Worm (Caenorhabditis elegans) whole organism, mixed stage, embryonic: ENCODE data around the gene srz-94.

Experiments
- blmp-1 ChIP-seq: fragments of 150-350 bp; optimal IDR thresholded peaks from 2 replicates; lab custom pipeline; 2014; ENCODE audit warnings: missing biosample characterization, missing genetic modification characterization
- ceh-43 ChIP-seq: fragments of 200-800 bp; sonication (Bioruptor generic); optimal IDR thresholded peaks from 2 replicates; lab custom pipeline; 2018; ENCODE audit warnings: mild to moderate bottlenecking, missing genetic modification characterization, moderate library complexity, missing compliant biosample characterization
- drap-1 ChIP-seq: fragments of 200-800 bp; sonication (Bioruptor generic); optimal IDR thresholded peaks from 3 replicates; lab custom pipeline; 2018; ENCODE audit warnings: mild to moderate bottlenecking, missing genetic modification characterization, missing compliant biosample characterization
- elt-3 ChIP-seq: fragments of 150-350 bp; optimal IDR thresholded peaks from 2 replicates; lab custom pipeline; 2014; ENCODE audit warnings: missing biosample characterization, missing genetic modification characterization
- flh-1 ChIP-seq: fragments of 200-800 bp; sonication (Bioruptor generic); optimal IDR thresholded peaks from 2 replicates; lab custom pipeline; 2018; ENCODE audit warnings: mild to moderate bottlenecking, missing genetic modification characterization, moderate library complexity, missing compliant biosample characterization
- lsy-2 ChIP-seq: fragments of 150-350 bp; optimal IDR thresholded peaks from 2 replicates; lab custom pipeline; 2014; ENCODE audit warnings: missing biosample characterization, missing genetic modification characterization
- unc-39 ChIP-seq: fragments of 150-350 bp; optimal IDR thresholded peaks from 2 replicates; lab custom pipeline; 2014; ENCODE audit warnings: missing biosample characterization, missing genetic modification characterization
- unc-62 ChIP-seq: fragments of 150-350 bp; optimal IDR thresholded peaks from 2 replicates; lab custom pipeline; 2014; ENCODE audit warnings: missing biosample characterization, missing genetic modification reagents, missing genetic modification characterization
- ztf-11 ChIP-seq: fragments of 150-350 bp; optimal IDR thresholded peaks from 2 replicates; lab custom pipeline; 2014; ENCODE audit warnings: missing biosample characterization, missing genetic modification characterization

DNA sequence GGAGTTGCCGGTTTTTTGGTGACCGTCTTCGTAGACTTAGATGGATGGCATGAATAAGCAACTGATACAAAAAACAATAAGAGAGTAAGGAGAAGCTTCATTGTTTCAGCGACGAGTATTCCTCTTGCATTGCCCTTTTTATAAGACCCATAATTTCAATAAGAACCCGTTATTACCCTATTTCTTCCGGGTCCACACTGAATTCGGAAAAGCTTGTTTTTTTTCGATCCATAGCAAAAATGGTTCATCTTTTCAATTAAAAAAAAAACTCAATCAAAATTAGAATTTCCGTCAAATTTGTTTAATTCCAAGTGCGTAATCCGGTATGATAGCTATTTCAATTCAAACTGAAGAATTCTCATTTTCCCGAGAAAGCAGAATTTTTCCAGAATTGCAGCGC is 48.7 kb downstream of the srz-94 start, which contains the start of gene Y102A5C.40:
- TF ChIP-seq ztf-11 (tag; lab: Kevin White, UChicago), result no peak
- TF ChIP-seq ceh-43 (GFP tag; lab: Kevin White, UChicago), result no peak
- no peak for TF ChIP-seq drap-1 (GFP tag; lab: Kevin White, UChicago)
- no peak for TF ChIP-seq unc-62 (GFP tag; lab: Kevin White, UChicago)
- no peak for TF ChIP-seq lsy-2 (tag; lab: Kevin White, UChicago)
- TF ChIP-seq flh-1 (GFP tag; lab: Kevin White, UChicago), result no peak
- TF ChIP-seq unc-39, result no peak
- TF ChIP-seq elt-3, result no peak
- no peak for TF ChIP-seq blmp-1
